Fruit fly (Drosophila melanogaster) whole organism, embryonic: ENCODE results near the gene CG42449.
A peak's percentile ranks its signal among the peaks of the same experiment; 100 is the strongest.

ENCODE experiments used
- Atf3 ChIP-seq: fragments of 200-800 bp; sonication (Bioruptor generic); optimal IDR thresholded peaks from 3 replicates; lab custom pipeline; 2016; ENCODE audit warnings: missing biosample characterization, missing genetic modification characterization
- CG10147 ChIP-seq: fragments of 200-800 bp; sonication (Bioruptor generic); optimal IDR thresholded peaks from 2 replicates; lab custom pipeline; 2019; ENCODE audit warnings: missing biosample characterization, mild to moderate bottlenecking, missing genetic modification characterization, moderate library complexity
- CG10267 ChIP-seq: fragments of 200-800 bp; sonication (Bioruptor generic); optimal IDR thresholded peaks from 2 replicates; lab custom pipeline; 2018; ENCODE audit warnings: missing biosample characterization, mild to moderate bottlenecking, missing genetic modification characterization, moderate library complexity
- CG11247 ChIP-seq: fragments of 200-800 bp; sonication (Bioruptor generic); IDR thresholded peaks from 2 replicates; pipeline ENCODE4 v1.3.6; 2022; ENCODE audit warnings: missing biosample characterization, missing genetic modification characterization
- CG11504 ChIP-seq: fragments of 200-800 bp; sonication (Bioruptor generic); optimal IDR thresholded peaks from 3 replicates; lab custom pipeline; 2019; ENCODE audit warnings: missing biosample characterization, mild to moderate bottlenecking, missing genetic modification characterization, moderate library complexity
- CG12219 ChIP-seq: fragments of 200-800 bp; sonication (Bioruptor generic); optimal IDR thresholded peaks from 3 replicates; lab custom pipeline; 2018; ENCODE audit warnings: missing biosample characterization, mild to moderate bottlenecking, missing genetic modification characterization
- CG12744 ChIP-seq: fragments of 200-800 bp; sonication (Bioruptor generic); optimal IDR thresholded peaks from 2 replicates; lab custom pipeline; 2016; ENCODE audit warnings: missing biosample characterization, missing genetic modification characterization
- CG14965 ChIP-seq: fragments of 200-800 bp; sonication (Bioruptor generic); optimal IDR thresholded peaks from 2 replicates; lab custom pipeline; 2016; ENCODE audit warnings: missing biosample characterization, missing genetic modification characterization, borderline replicate concordance
- CG17912 ChIP-seq: fragments of 200-800 bp; sonication (Bioruptor generic); optimal IDR thresholded peaks from 2 replicates; lab custom pipeline; 2018; ENCODE audit warnings: missing biosample characterization, mild to moderate bottlenecking, missing genetic modification characterization
- CG18476 ChIP-seq: fragments of 200-800 bp; sonication (Bioruptor generic); optimal IDR thresholded peaks from 2 replicates; lab custom pipeline; 2016; ENCODE audit warnings: missing biosample characterization, mild to moderate bottlenecking, missing genetic modification characterization
- CG2202 ChIP-seq: fragments of 200-800 bp; sonication (Bioruptor generic); optimal IDR thresholded peaks from 2 replicates; lab custom pipeline; 2018; ENCODE audit warnings: missing biosample characterization, mild to moderate bottlenecking, missing genetic modification characterization
- CG31365 ChIP-seq: fragments of 200-800 bp; sonication (Bioruptor generic); optimal IDR thresholded peaks from 2 replicates; lab custom pipeline; 2018; ENCODE audit warnings: missing biosample characterization, mild to moderate bottlenecking, missing genetic modification characterization
- CG4282 ChIP-seq: fragments of 200-800 bp; sonication (Bioruptor generic); optimal IDR thresholded peaks from 2 replicates; lab custom pipeline; 2016; ENCODE audit warnings: missing biosample characterization, missing genetic modification characterization
- CG4707 ChIP-seq: fragments of 200-800 bp; sonication (Bioruptor generic); optimal IDR thresholded peaks from 2 replicates; lab custom pipeline; 2018; ENCODE audit warnings: missing biosample characterization, mild to moderate bottlenecking, missing genetic modification characterization, moderate library complexity
- CG5953 ChIP-seq: fragments of 200-800 bp; sonication (Bioruptor generic); IDR thresholded peaks from 2 replicates; pipeline ENCODE4 v1.3.6; 2022; ENCODE audit warnings: missing biosample characterization, missing genetic modification characterization
- CG6654 ChIP-seq: fragments of 200-800 bp; sonication (Bioruptor generic); optimal IDR thresholded peaks from 2 replicates; lab custom pipeline; 2017; ENCODE audit warnings: missing biosample characterization, mild to moderate bottlenecking, missing genetic modification characterization
- CG6791 ChIP-seq: fragments of 200-800 bp; sonication (Bioruptor generic); IDR thresholded peaks from 3 replicates; pipeline ENCODE4 v1.3.6; 2022; ENCODE audit warnings: missing biosample characterization, missing genetic modification characterization; ENCODE audit not compliant: partially characterized antibody
- CG9876 ChIP-seq: fragments of 200-800 bp; sonication (Bioruptor generic); optimal IDR thresholded peaks from 2 replicates; lab custom pipeline; 2016; ENCODE audit warnings: missing biosample characterization, missing genetic modification characterization
- CHES-1-like ChIP-seq: fragments of 200-800 bp; sonication (Bioruptor generic); optimal IDR thresholded peaks from 2 replicates; lab custom pipeline; 2016; ENCODE audit warnings: missing biosample characterization, missing genetic modification characterization
- CTCF ChIP-seq: fragments of 200-800 bp; sonication (Bioruptor generic); optimal IDR thresholded peaks from 2 replicates; lab custom pipeline; 2017; ENCODE audit warnings: missing biosample characterization, mild to moderate bottlenecking, missing genetic modification characterization, moderate library complexity
- CoRest ChIP-seq: fragments of 200-800 bp; sonication (Bioruptor generic); optimal IDR thresholded peaks from 3 replicates; lab custom pipeline; 2018; ENCODE audit warnings: missing biosample characterization, mild to moderate bottlenecking, missing genetic modification characterization, moderate library complexity
- E2f1 ChIP-seq: fragments of 200-800 bp; sonication (Bioruptor generic); IDR thresholded peaks from 2 replicates; pipeline ENCODE4 v1.3.6; 2022; ENCODE audit warnings: missing biosample characterization, missing genetic modification characterization
- Hand ChIP-seq: fragments of 200-800 bp; sonication (Bioruptor generic); optimal IDR thresholded peaks from 2 replicates; lab custom pipeline; 2017; ENCODE audit warnings: mild to moderate bottlenecking, missing biosample characterization, missing genetic modification reagents, missing genetic modification characterization
- Hsf ChIP-seq: fragments of 200-800 bp; sonication (Bioruptor generic); optimal IDR thresholded peaks from 3 replicates; lab custom pipeline; 2016; ENCODE audit warnings: missing biosample characterization, missing genetic modification characterization
- Kr ChIP-seq: fragments of 200-800 bp; sonication (Bioruptor generic); optimal IDR thresholded peaks from 2 replicates; lab custom pipeline; 2017; ENCODE audit warnings: missing biosample characterization, mild to moderate bottlenecking, missing genetic modification characterization
- MBD-R2 ChIP-seq: fragments of 200-800 bp; sonication (Bioruptor generic); IDR thresholded peaks from 2 replicates; pipeline ENCODE4 v1.3.6; 2022; ENCODE audit warnings: missing biosample characterization, missing genetic modification characterization
- MTF-1 ChIP-seq: fragments of 200-800 bp; sonication (Bioruptor generic); optimal IDR thresholded peaks from 2 replicates; lab custom pipeline; 2018; ENCODE audit warnings: missing biosample characterization, mild to moderate bottlenecking, missing genetic modification characterization, borderline replicate concordance
- Pdp1 ChIP-seq, 2 experiments: fragments of 200-800 bp; sonication (Bioruptor generic); optimal IDR thresholded peaks; 3 replicates each; lab custom pipeline; 2016; ENCODE audit warnings: missing biosample characterization in 2 of 2, missing genetic modification characterization in 2 of 2, mild to moderate bottlenecking in 1 of 2, moderate library complexity in 1 of 2
- Stat92E ChIP-seq, 3 experiments: fragments of >200 bp in 2 of 3; fragments of 200-800 bp in 1 of 3; sonication (Bioruptor generic) in 1 of 3; optimal IDR thresholded peaks; 2 replicates each; lab custom pipeline; 2017 to 2019; ENCODE audit warnings: missing biosample characterization in 3 of 3, missing genetic modification characterization in 3 of 3, mild to moderate bottlenecking in 1 of 3, moderate library complexity in 1 of 3
- cad ChIP-seq: fragments of >200 bp; optimal IDR thresholded peaks from 2 replicates; lab custom pipeline; 2017; ENCODE audit warnings: missing biosample characterization, missing genetic modification characterization
- ci ChIP-seq: fragments of 200-800 bp; sonication (Bioruptor generic); IDR thresholded peaks from 3 replicates; pipeline ENCODE4 v1.3.6; 2022; ENCODE audit warnings: missing biosample characterization, missing genetic modification characterization
- dysf ChIP-seq: fragments of 200-800 bp; sonication (Bioruptor generic); IDR thresholded peaks from 3 replicates; pipeline ENCODE4 v1.3.6; 2022; ENCODE audit warnings: missing biosample characterization, missing genetic modification characterization
- exex ChIP-seq: fragments of 200-800 bp; sonication (Bioruptor generic); optimal IDR thresholded peaks from 4 replicates; lab custom pipeline; 2018; ENCODE audit warnings: missing biosample characterization, mild to moderate bottlenecking, missing genetic modification characterization, moderate library complexity
- fru ChIP-seq: fragments of >200 bp; optimal IDR thresholded peaks from 2 replicates; lab custom pipeline; 2017
- gcm2 ChIP-seq: fragments of 200-800 bp; sonication (Bioruptor generic); optimal IDR thresholded peaks from 2 replicates; lab custom pipeline; 2016; ENCODE audit warnings: missing biosample characterization, missing genetic modification characterization
- gfzf ChIP-seq: fragments of 200-800 bp; sonication (Bioruptor generic); optimal IDR thresholded peaks from 2 replicates; lab custom pipeline; 2016; ENCODE audit warnings: missing biosample characterization, mild to moderate bottlenecking, missing genetic modification characterization, moderate library complexity
- grn ChIP-seq: fragments of 200-800 bp; sonication (Bioruptor generic); optimal IDR thresholded peaks from 3 replicates; lab custom pipeline; 2017; ENCODE audit warnings: missing biosample characterization, missing genetic modification characterization
- inv ChIP-seq: fragments of 200-800 bp; sonication (Bioruptor generic); IDR thresholded peaks from 2 replicates; pipeline ENCODE4 v1.3.6; 2022; ENCODE audit warnings: missing biosample characterization, missing genetic modification characterization; ENCODE audit not compliant: partially characterized antibody
- jing ChIP-seq: fragments of 200-800 bp; sonication (Bioruptor generic); optimal IDR thresholded peaks from 2 replicates; lab custom pipeline; 2018; ENCODE audit warnings: missing biosample characterization, mild to moderate bottlenecking, missing genetic modification characterization
- klu ChIP-seq: fragments of 200-800 bp; sonication (Bioruptor generic); IDR thresholded peaks from 2 replicates; pipeline ENCODE4 v1.3.6; 2022; ENCODE audit warnings: missing biosample characterization, missing genetic modification characterization
- lola ChIP-seq, 3 experiments: fragments of >200 bp in 2 of 3; fragments of 200-800 bp in 1 of 3; sonication (Bioruptor generic) in 1 of 3; optimal IDR thresholded peaks; 2 replicates each; lab custom pipeline; 2017 to 2019; ENCODE audit warnings: missing biosample characterization in 3 of 3, missing genetic modification characterization in 3 of 3, mild to moderate bottlenecking in 1 of 3, moderate library complexity in 1 of 3
- mld ChIP-seq: fragments of 200-800 bp; sonication (Bioruptor generic); IDR thresholded peaks from 3 replicates; pipeline ENCODE4 v1.3.6; 2022; ENCODE audit warnings: missing biosample characterization, missing genetic modification characterization; ENCODE audit not compliant: partially characterized antibody
- nom ChIP-seq: fragments of 200-800 bp; sonication (Bioruptor generic); optimal IDR thresholded peaks from 2 replicates; lab custom pipeline; 2017; ENCODE audit warnings: missing biosample characterization, missing genetic modification characterization, mild to moderate bottlenecking, moderate library complexity, missing genetic modification reagents
- odd ChIP-seq: fragments of 200-800 bp; sonication (Bioruptor generic); optimal IDR thresholded peaks from 2 replicates; lab custom pipeline; 2017; ENCODE audit warnings: missing biosample characterization, mild to moderate bottlenecking, missing genetic modification characterization
- pfk ChIP-seq: fragments of 200-800 bp; sonication (Bioruptor generic); optimal IDR thresholded peaks from 2 replicates; lab custom pipeline; 2018; ENCODE audit warnings: missing biosample characterization, mild to moderate bottlenecking, missing genetic modification characterization, moderate library complexity
- ranshi ChIP-seq: fragments of 200-800 bp; sonication (Bioruptor generic); IDR thresholded peaks from 2 replicates; pipeline ENCODE4 v1.3.6; 2022; ENCODE audit warnings: missing biosample characterization, missing genetic modification characterization
- repo ChIP-seq: fragments of 200-800 bp; sonication (Bioruptor generic); optimal IDR thresholded peaks from 2 replicates; lab custom pipeline; 2016; ENCODE audit warnings: missing biosample characterization, missing genetic modification characterization
- sqz ChIP-seq: fragments of 200-800 bp; sonication (Bioruptor generic); optimal IDR thresholded peaks from 3 replicates; lab custom pipeline; 2018; ENCODE audit warnings: missing biosample characterization, mild to moderate bottlenecking, missing genetic modification characterization
- tup ChIP-seq: fragments of 200-800 bp; sonication (Bioruptor generic); optimal IDR thresholded peaks from 2 replicates; lab custom pipeline; 2016; ENCODE audit warnings: missing biosample characterization, mild to moderate bottlenecking, missing genetic modification characterization, moderate library complexity
- zf30C ChIP-seq: fragments of 200-800 bp; sonication (Bioruptor generic); optimal IDR thresholded peaks from 3 replicates; lab custom pipeline; 2018; ENCODE audit warnings: missing biosample characterization, mild to moderate bottlenecking, missing genetic modification characterization

The CG42449 gene

dm6 chrX:5690651-5691379, 7.8 kb downstream of the CG42449 start (continued):
- TF ChIP-seq ci, result no peak
- no peak for TF ChIP-seq MTF-1
- TF ChIP-seq CTCF (GFP tag; lab: Kevin White, UChicago), result no peak
- TF ChIP-seq zf30C, result no peak
- no peak for TF ChIP-seq CG17912 (GFP tag; lab: Kevin White, UChicago)
- TF ChIP-seq sqz (GFP tag; lab: Kevin White, UChicago), result no peak
- TF ChIP-seq tup (GFP tag; lab: Kevin White, UChicago), result no peak
- TF ChIP-seq CG6654 (GFP tag; lab: Kevin White, UChicago), result no peak
- TF ChIP-seq Pdp1 (GFP tag; optimal IDR thresholded peaks at IDR 0.05; lab: Kevin White, UChicago), result peak in 1 of 2 experiments; percentile 5
- TF ChIP-seq CG18476 (GFP tag; lab: Kevin White, UChicago), result no peak
- TF ChIP-seq inv (GFP tag; lab: Robert Waterston, UW), result 0 out of 2 replicates have a peak, but pooled peaks have one; percentile 22
- no peak for TF ChIP-seq CG12744 (GFP tag; lab: Kevin White, UChicago)
- TF ChIP-seq repo, result no peak
- no peak for TF ChIP-seq Atf3
- TF ChIP-seq CG2202 (tag; lab: Kevin White, UChicago), result no peak
- TF ChIP-seq dysf (GFP tag; lab: Robert Waterston, UW), result peak; percentile 16; the same call in 1 of the 3 replicates
- no peak for TF ChIP-seq CG9876 (GFP tag; lab: Kevin White, UChicago)
- TF ChIP-seq lola (GFP tag; optimal IDR thresholded peaks at IDR 0.05; lab: Kevin White, UChicago), result no peak
- TF ChIP-seq cad, result no peak
- peak; percentile 80 for TF ChIP-seq CG4707 (GFP tag; lab: Kevin White, UChicago)
- no peak for TF ChIP-seq Hand (GFP tag; lab: Kevin White, UChicago)
- TF ChIP-seq Kr (GFP tag; lab: Kevin White, UChicago), result no peak
- TF ChIP-seq klu (GFP tag; lab: Robert Waterston, UW), result no peak
- TF ChIP-seq CG12219 (GFP tag; lab: Kevin White, UChicago), result no peak
- no peak for TF ChIP-seq CG5953
- no peak for TF ChIP-seq ranshi (GFP tag; lab: Robert Waterston, UW)
- no peak for TF ChIP-seq odd (GFP tag; lab: Kevin White, UChicago)
- TF ChIP-seq CG6791 (GFP tag; lab: Robert Waterston, UW), result 0 out of 3 replicates have a peak, but pooled peaks have one; percentile 49
- no peak for TF ChIP-seq gfzf (GFP tag; lab: Kevin White, UChicago)
- no peak for TF ChIP-seq CG4282 (GFP tag; lab: Kevin White, UChicago)
- TF ChIP-seq E2f1 (GFP tag; lab: Robert Waterston, UW), result no peak
- no peak for TF ChIP-seq jing (GFP tag; lab: Kevin White, UChicago)
- no peak for TF ChIP-seq CoRest (tag; lab: Kevin White, UChicago)
- TF ChIP-seq exex (tag; lab: Kevin White, UChicago), result no peak
- no peak for TF ChIP-seq pfk
- no peak for TF ChIP-seq Stat92E (GFP tag; optimal IDR thresholded peaks at IDR 0.05; lab: Kevin White, UChicago)
- TF ChIP-seq CG11504, result no peak
- TF ChIP-seq grn, result no peak
- TF ChIP-seq mld (GFP tag; lab: Robert Waterston, UW), result no peak
- no peak for TF ChIP-seq CG31365 (tag; lab: Kevin White, UChicago)
- no peak for TF ChIP-seq CG10267
- TF ChIP-seq nom (GFP tag; lab: Kevin White, UChicago), result no peak
- TF ChIP-seq Hsf, result no peak
- TF ChIP-seq CG11247 (GFP tag; lab: Robert Waterston, UW), result no peak
- no peak for TF ChIP-seq CHES-1-like
- no peak for TF ChIP-seq CG10147 (GFP tag; lab: Kevin White, UChicago)
- no peak for TF ChIP-seq gcm2 (GFP tag; lab: Kevin White, UChicago)
- no peak for TF ChIP-seq CG14965 (GFP tag; lab: Kevin White, UChicago)
- TF ChIP-seq MBD-R2 (GFP tag; lab: Robert Waterston, UW), result no peak
- TF ChIP-seq fru, result no peak
